Worm (Caenorhabditis elegans): Measurements from ENCODE around the gene C15C8.7.

Gene C15C8.7

ce11 chrV:12701613-12702012, 43.2 kb downstream of the C15C8.7 start:
- TF ChIP-seq lin-15B (tag; optimal IDR thresholded peaks at IDR 0.05) (no peak), unc-62 (GFP tag; optimal IDR thresholded peaks at IDR 0.05) (no peak), ceh-16 (tag; optimal IDR thresholded peaks at IDR 0.05) (no peak), snpc-4 (tag; optimal IDR thresholded peaks at IDR 0.05) (no peak), elt-3 (tag; optimal IDR thresholded peaks at IDR 0.05) (no peak), nhr-67 (tag; optimal IDR thresholded peaks at IDR 0.05) (no peak), mdl-1 (tag; optimal IDR thresholded peaks at IDR 0.05) (no peak), nhr-77 (tag; optimal IDR thresholded peaks at IDR 0.05) (no peak), R02D3.7 (tag; optimal IDR thresholded peaks at IDR 0.05) (no peak), nhr-23 (tag; optimal IDR thresholded peaks at IDR 0.05) (no peak)

ce11 chrV:12697364-12697901, 47.4 kb downstream of the C15C8.7 start, which contains the start of gene istr-1:
Gene istr-1, plus strand, starts transcription at chrV:12697858.
- TF ChIP-seq lin-15B (tag; optimal IDR thresholded peaks at IDR 0.05): peak; percentile 51
- TF ChIP-seq nhr-67 (tag; optimal IDR thresholded peaks at IDR 0.05): no peak
- TF ChIP-seq hmg-11 (tag; optimal IDR thresholded peaks at IDR 0.05): peak; percentile 22
- no peak for TF ChIP-seq eor-1 (tag; optimal IDR thresholded peaks at IDR 0.05)
- TF ChIP-seq ama-1 (optimal IDR thresholded peaks at IDR 0.05): no peak
- TF ChIP-seq nhr-12 (tag; optimal IDR thresholded peaks at IDR 0.05): no peak
- no peak for TF ChIP-seq ceh-82 (tag; optimal IDR thresholded peaks at IDR 0.05)
- TF ChIP-seq nfya-1 (tag; optimal IDR thresholded peaks at IDR 0.05; ENCODE audit: insufficient read depth): peak; percentile 34
- TF ChIP-seq sea-2 (GFP tag; optimal IDR thresholded peaks at IDR 0.05): no peak
- TF ChIP-seq lin-39 (tag; optimal IDR thresholded peaks at IDR 0.05): no peak
- no peak for TF ChIP-seq nhr-28 (tag; optimal IDR thresholded peaks at IDR 0.05)
- no peak for TF ChIP-seq lsy-12 (tag; optimal IDR thresholded peaks at IDR 0.05)
- TF ChIP-seq skn-1 (tag; optimal IDR thresholded peaks at IDR 0.05): no peak
- TF ChIP-seq snpc-4 (tag; optimal IDR thresholded peaks at IDR 0.05): peak; percentile 17
- TF ChIP-seq nhr-43 (tag; optimal IDR thresholded peaks at IDR 0.05; ENCODE audit: poor library complexity, severe bottlenecking): no peak
- TF ChIP-seq ceh-9 (tag; optimal IDR thresholded peaks at IDR 0.05): no peak
- peak; percentile 16 for TF ChIP-seq jun-1 (tag; optimal IDR thresholded peaks at IDR 0.05)
- TF ChIP-seq daf-12 (tag; optimal IDR thresholded peaks at IDR 0.05): no peak
- no peak for TF ChIP-seq fkh-10 (GFP tag; optimal IDR thresholded peaks at IDR 0.05)
- TF ChIP-seq pha-4 (tag; optimal IDR thresholded peaks at IDR 0.05): peak; percentile 36
- TF ChIP-seq nhr-77 (tag; optimal IDR thresholded peaks at IDR 0.05): no peak
- no peak for TF ChIP-seq R02D3.7 (tag; optimal IDR thresholded peaks at IDR 0.05)
- no peak for TF ChIP-seq unc-39 (tag; optimal IDR thresholded peaks at IDR 0.05)
- no peak for TF ChIP-seq fos-1 (tag; optimal IDR thresholded peaks at IDR 0.05)

ce11 chrV:12696790-12697189, 48.1 kb downstream of the C15C8.7 start:
- no peak for TF ChIP-seq ama-1 (optimal IDR thresholded peaks at IDR 0.05)
- TF ChIP-seq nhr-12 (tag; optimal IDR thresholded peaks at IDR 0.05): no peak
- no peak for TF ChIP-seq fkh-2 (tag; optimal IDR thresholded peaks at IDR 0.05)
- TF ChIP-seq egl-27 (tag; optimal IDR thresholded peaks at IDR 0.05): no peak
- no peak for TF ChIP-seq nhr-11 (tag; optimal IDR thresholded peaks at IDR 0.05)
- TF ChIP-seq fos-1 (tag; optimal IDR thresholded peaks at IDR 0.05): no peak
- no peak for TF ChIP-seq elt-3 (tag; optimal IDR thresholded peaks at IDR 0.05)
- no peak for TF ChIP-seq sea-2 (GFP tag; optimal IDR thresholded peaks at IDR 0.05)

ce11 chrV:12695968-12696367, 48.9 kb downstream of the C15C8.7 start, which contains the start of gene K10C8.4:
Gene K10C8.4, plus strand, starts transcription at chrV:12696268.
- no peak for TF ChIP-seq nhr-67 (tag; optimal IDR thresholded peaks at IDR 0.05)
- TF ChIP-seq hmg-11 (tag; optimal IDR thresholded peaks at IDR 0.05): peak; percentile 3

ce11 chrV:12695155-12695554, 49.7 kb downstream of the C15C8.7 start, which contains the start of gene parn-1:
Gene parn-1, minus strand, starts transcription at chrV:12695255.
- TF ChIP-seq mml-1 (tag; optimal IDR thresholded peaks at IDR 0.05) (no peak), elt-1 (tag; optimal IDR thresholded peaks at IDR 0.05) (no peak), nhr-28 (tag; optimal IDR thresholded peaks at IDR 0.05) (no peak), lin-39 (tag; optimal IDR thresholded peaks at IDR 0.05) (no peak), fos-1 (tag; optimal IDR thresholded peaks at IDR 0.05) (no peak), nfya-1 (tag; optimal IDR thresholded peaks at IDR 0.05; ENCODE audit: insufficient read depth) (no peak), elt-3 (tag; optimal IDR thresholded peaks at IDR 0.05) (no peak), unc-62 (GFP tag; optimal IDR thresholded peaks at IDR 0.05) (no peak)
